Worm (Caenorhabditis elegans): Measurements from ENCODE around the gene ccdc-55.

Gene ccdc-55

DNA sequence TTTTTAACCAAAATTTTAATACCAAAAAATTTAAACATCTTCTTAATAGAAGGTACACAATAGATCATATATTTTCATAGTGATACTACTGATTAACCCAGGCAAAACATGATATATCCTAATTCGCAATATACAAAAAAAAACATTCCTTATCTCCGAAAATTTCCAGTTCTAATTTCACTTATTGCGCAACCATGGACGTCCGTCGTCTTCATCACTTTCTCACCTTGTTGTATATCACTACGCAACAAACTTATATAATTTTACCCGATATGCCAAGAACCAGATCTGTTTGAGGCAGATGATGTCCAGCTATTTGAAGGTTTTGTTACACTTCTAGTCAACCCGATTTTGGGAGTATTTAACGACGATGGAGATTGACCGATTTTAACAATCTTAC is 19.3 kb upstream of the ccdc-55 start, which contains the start of gene R74.2:
Gene R74.2, plus strand, starts transcription at position 316 of the 400 bp plus-strand sequence.
- no peak for TF ChIP-seq lag-1 (GFP tag; IDR thresholded peaks at IDR 0.05)
- no peak for TF ChIP-seq aptf-2 (GFP tag; conservative IDR thresholded peaks at IDR 0.05)
- TF ChIP-seq let-607 (tag; optimal IDR thresholded peaks at IDR 0.05), result no peak

DNA sequence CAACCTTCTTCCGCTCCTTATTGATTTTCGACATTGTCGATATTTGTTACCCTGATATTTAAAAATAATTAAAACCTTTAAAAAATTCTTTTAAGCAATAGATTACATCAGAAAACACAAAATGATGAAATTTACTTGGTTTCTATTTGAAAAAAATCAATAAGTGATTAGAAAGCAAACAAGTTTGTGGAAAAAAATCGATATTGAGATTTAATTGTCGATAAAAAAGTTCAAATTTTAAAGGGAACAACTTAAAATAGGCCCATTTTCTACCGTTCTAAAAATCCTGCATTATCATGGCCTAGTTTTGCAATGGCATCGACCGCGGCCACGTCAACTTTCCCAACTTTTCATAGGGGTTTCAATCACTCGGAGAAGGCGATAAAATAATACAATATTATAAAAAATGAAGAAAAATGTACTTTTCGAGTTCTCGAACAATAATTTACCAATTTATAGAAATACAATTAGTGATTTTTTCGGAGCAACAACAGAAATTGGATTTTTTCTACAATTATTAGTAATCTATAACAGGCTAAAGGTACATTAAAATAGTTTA is 18.3 kb upstream of the ccdc-55 start, which contains the start of gene lars-1:
Gene lars-1, minus strand, starts transcription at position 51 of the 559 bp plus-strand sequence.
- peak; percentile 48 for TF ChIP-seq nhr-80 (tag; optimal IDR thresholded peaks at IDR 0.05)
- TF ChIP-seq lin-35 (GFP tag; optimal IDR thresholded peaks at IDR 0.05), result no peak
- TF ChIP-seq hlh-26 (GFP tag; conservative IDR thresholded peaks at IDR 0.05), result no peak
- peak; percentile 87 to 92 for TF ChIP-seq let-607 (tag; optimal IDR thresholded peaks at IDR 0.05)
- TF ChIP-seq nfya-2 (GFP tag; IDR thresholded peaks at IDR 0.05), result no peak

DNA sequence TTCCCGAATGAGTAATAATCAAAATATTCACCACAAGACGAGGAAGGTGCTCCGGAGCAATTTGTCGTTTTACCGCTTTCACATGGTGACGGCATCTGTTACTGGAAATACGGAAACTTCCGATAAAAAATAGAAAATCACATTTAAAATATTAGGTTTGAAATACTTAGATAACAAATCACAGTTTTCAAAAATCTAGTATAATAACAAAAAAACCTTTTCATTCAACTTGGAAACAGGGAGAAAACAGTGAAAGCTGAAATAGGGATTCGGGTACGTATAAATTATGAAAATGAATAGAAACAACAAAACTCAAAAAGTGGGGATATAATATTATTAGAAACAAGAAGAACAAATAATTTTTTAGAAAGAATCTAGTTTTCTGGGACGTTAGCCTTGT is 12.8 kb upstream of the ccdc-55 start, which contains the start of gene C16C10.1:
Gene C16C10.1, minus strand, starts transcription at position 101 of the 400 bp plus-strand sequence.
- TF ChIP-seq tbx-9 (tag; optimal IDR thresholded peaks at IDR 0.05; ENCODE audit: borderline replicate concordance), result no peak
- no peak for TF ChIP-seq gei-17 (GFP tag; optimal IDR thresholded peaks at IDR 0.05)
- TF ChIP-seq snpc-3.4 (tag; optimal IDR thresholded peaks at IDR 0.05), result no peak
- no peak for TF ChIP-seq ztf-26 (tag; optimal IDR thresholded peaks at IDR 0.05)
- TF ChIP-seq aptf-3 (GFP tag; IDR thresholded peaks at IDR 0.05), result 0 out of 2 replicates have a peak, but pooled peaks have one; percentile 20
- TF ChIP-seq hmg-20 (GFP tag; IDR thresholded peaks at IDR 0.05), result no peak
- TF ChIP-seq mcd-1 (GFP tag; IDR thresholded peaks at IDR 0.05), result no peak
- no peak for TF ChIP-seq nfya-2 (GFP tag; IDR thresholded peaks at IDR 0.05)

DNA sequence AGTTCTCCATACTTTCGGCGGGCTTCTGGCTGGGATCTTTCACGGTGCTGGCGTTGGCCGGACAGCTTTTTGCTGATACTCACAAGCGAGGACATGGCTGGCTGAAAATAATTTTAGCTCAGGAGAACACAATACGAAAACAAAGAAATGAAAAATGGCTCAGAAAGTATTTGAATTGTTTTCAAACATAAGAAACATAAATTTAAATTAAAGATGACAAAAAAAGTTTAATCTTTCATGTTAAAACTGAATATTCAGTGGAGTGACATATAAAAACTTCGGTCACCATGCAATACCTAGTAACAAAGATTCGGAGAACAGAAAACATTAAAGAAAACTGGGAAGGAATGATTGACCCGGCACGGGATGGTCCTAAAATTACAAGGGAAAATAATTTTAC is 10.0 kb upstream of the ccdc-55 start, which contains the start of gene C16C10.2:
Gene C16C10.2, minus strand, starts transcription at position 101 of the 400 bp plus-strand sequence.
- 0 out of 2 replicates have a peak, but pooled peaks have one; percentile 27 for TF ChIP-seq hsf-1 (GFP tag; IDR thresholded peaks at IDR 0.05)
- TF ChIP-seq B0035.1 (tag; optimal IDR thresholded peaks at IDR 0.05), result no peak
- TF ChIP-seq lin-40 (tag; optimal IDR thresholded peaks at IDR 0.05), result no peak

DNA sequence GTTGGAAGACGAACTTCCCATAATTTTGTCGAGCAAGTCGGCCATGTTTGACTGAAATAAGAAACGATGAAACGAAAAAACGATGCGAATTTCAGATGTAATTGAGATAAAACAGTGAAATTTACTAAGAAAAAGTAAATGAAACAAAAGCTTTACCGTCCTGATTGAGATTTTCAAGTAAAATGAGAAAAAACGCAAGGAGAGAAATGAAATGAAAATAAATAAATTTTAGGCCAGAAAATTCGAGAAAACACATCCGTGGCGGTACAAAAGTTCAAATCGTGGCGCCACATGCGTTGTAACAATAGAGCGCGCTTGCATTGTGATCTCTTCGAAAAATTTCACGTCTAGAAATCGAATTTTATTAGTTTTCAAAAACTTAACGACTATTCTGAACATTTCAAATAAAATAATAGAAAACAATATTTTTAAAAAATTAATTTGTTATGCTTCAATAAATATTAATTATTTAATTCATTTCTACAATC is 7.6 kb upstream of the ccdc-55 start, which contains the start of the genes hrde-1 and C16C10.13:
Gene hrde-1, minus strand, starts transcription at position 51 of the 488 bp plus-strand sequence.
Gene C16C10.13, plus strand, starts transcription at position 332 of the 488 bp plus-strand sequence.
- TF ChIP-seq efl-1 (GFP tag; optimal IDR thresholded peaks at IDR 0.05) (peak; percentile 97), lsy-27 (tag; optimal IDR thresholded peaks at IDR 0.05; ENCODE audit: borderline replicate concordance, insufficient read depth) (peak; percentile 21), D2030.7 (GFP tag; IDR thresholded peaks at IDR 0.05) (peak; percentile 91), madf-8 (GFP tag; conservative IDR thresholded peaks at IDR 0.05) (peak; percentile 98), pbrm-1 (GFP tag; IDR thresholded peaks at IDR 0.05) (peak; percentile 70), snpc-1.3 (tag; optimal IDR thresholded peaks at IDR 0.05; ENCODE audit: insufficient read depth) (peak; percentile 82), mel-28 (tag; optimal IDR thresholded peaks at IDR 0.05; ENCODE audit: borderline replicate concordance) (no peak), rcor-1 (GFP tag; IDR thresholded peaks at IDR 0.05) (peak; percentile 80), mcd-1 (GFP tag; IDR thresholded peaks at IDR 0.05) (peak; percentile 89), snpc-4 (GFP tag; optimal IDR thresholded peaks at IDR 0.05) (no peak), snpc-4 (tag; optimal IDR thresholded peaks at IDR 0.05) (peak in 1 of 4 experiments; percentile 56), tlf-1 (GFP tag; optimal IDR thresholded peaks at IDR 0.05) (peak; percentile 79), Y67H2A.10 (GFP tag; conservative IDR thresholded peaks at IDR 0.05) (no peak), cebp-1 (GFP tag; IDR thresholded peaks at IDR 0.05) (no peak), cebp-1 (tag; optimal IDR thresholded peaks at IDR 0.05) (no peak), bed-1 (GFP tag; IDR thresholded peaks at IDR 0.05) (no peak), xnd-1 (tag; optimal IDR thresholded peaks at IDR 0.05) (peak; percentile 92), him-1 (tag; optimal IDR thresholded peaks at IDR 0.05) (peak; percentile 51), lsl-1 (GFP tag; optimal IDR thresholded peaks at IDR 0.05) (peak; percentile 91), Y53G8AR.9 (GFP tag; conservative IDR thresholded peaks at IDR 0.05) (peak; percentile 44; the same call in 1 of the 2 replicates), chd-7 (tag; optimal IDR thresholded peaks at IDR 0.05) (no peak), F33H1.4 (GFP tag; IDR thresholded peaks at IDR 0.05) (peak; percentile 78), attf-6 (GFP tag; IDR thresholded peaks at IDR 0.05) (0 out of 2 replicates have a peak, but pooled peaks have one; percentile 17)

Data from whole organism, young adult.